Worm (Caenorhabditis elegans) whole organism, young adult: ENCODE data around the gene Y17G7B.3.

Source experiments
- F52B5.7 ChIP-seq: sonication (generic microtip); optimal IDR thresholded peaks from 2 replicates; lab custom pipeline; 2016; ENCODE audit warnings: mild to moderate bottlenecking, missing genetic modification characterization, missing compliant biosample characterization
- T07F8.4 ChIP-seq: sonication (generic microtip); optimal IDR thresholded peaks from 2 replicates; lab custom pipeline; 2016; ENCODE audit warnings: mild to moderate bottlenecking, missing genetic modification characterization, moderate library complexity, missing compliant biosample characterization
- ama-1 ChIP-seq, 3 experiments: fragments of 150-350 bp in 1 of 3; sonication (generic microtip) in 2 of 3; optimal IDR thresholded peaks; 2 replicates each; lab custom pipeline; 2014 to 2018; ENCODE audit warnings: missing biosample characterization in 2 of 3, missing genetic modification characterization in 2 of 3, missing genetic modification reagents in 2 of 3
- attf-6 ChIP-seq: fragments of 200-800 bp; sonication (Bioruptor generic); IDR thresholded peaks from 2 replicates; pipeline ENCODE4 v1.3.6; 2022; ENCODE audit warnings: missing genetic modification reagents, missing genetic modification characterization, missing compliant biosample characterization
- ets-4 ChIP-seq: fragments of 200-800 bp; sonication (Bioruptor generic); optimal IDR thresholded peaks from 2 replicates; lab custom pipeline; 2018; ENCODE audit warnings: mild to moderate bottlenecking, missing genetic modification characterization, missing compliant biosample characterization
- hsf-1 ChIP-seq: fragments of 200-800 bp; sonication (Bioruptor generic); IDR thresholded peaks from 2 replicates; pipeline ENCODE4 v1.3.6; 2022; ENCODE audit warnings: missing genetic modification reagents, missing genetic modification characterization, missing compliant biosample characterization
- nhr-27 ChIP-seq: fragments of 200-800 bp; sonication (Bioruptor generic); optimal IDR thresholded peaks from 2 replicates; lab custom pipeline; 2018; ENCODE audit warnings: mild to moderate bottlenecking, missing genetic modification characterization, moderate library complexity, missing compliant biosample characterization
- pha-4 ChIP-seq: fragments of 150-350 bp; sonication (generic microtip); optimal IDR thresholded peaks from 2 replicates; lab custom pipeline; 2014; ENCODE audit warnings: missing biosample characterization, missing genetic modification reagents, missing genetic modification characterization
- rec-8 ChIP-seq, 2 experiments: sonication (generic microtip); optimal IDR thresholded peaks; 2 replicates each; lab custom pipeline; 2016; ENCODE audit warnings: mild to moderate bottlenecking in 2 of 2, missing genetic modification characterization in 2 of 2, missing genetic modification reagents in 2 of 2, missing genotype in 2 of 2, missing biosample characterization in 1 of 2, missing compliant biosample characterization in 1 of 2, moderate library complexity in 1 of 2
- snpc-4 ChIP-seq, 5 experiments: fragments of 150-350 bp in 1 of 5; sonication (generic microtip) in 4 of 5; optimal IDR thresholded peaks; 2 replicates each; lab custom pipeline; 2014 to 2018; ENCODE audit warnings: missing genetic modification characterization in 5 of 5, missing biosample characterization in 3 of 5, antibody characterized with exemption in 2 of 5, mild to moderate bottlenecking in 2 of 5, missing compliant biosample characterization in 2 of 5, missing genotype in 2 of 5, moderate library complexity in 2 of 5, missing genetic modification reagents in 1 of 5
- tbp1 ChIP-seq: fragments of 200-800 bp; sonication (Bioruptor generic); optimal IDR thresholded peaks from 2 replicates; lab custom pipeline; 2018; ENCODE audit warnings: mild to moderate bottlenecking, missing genetic modification characterization, missing compliant biosample characterization

DNA sequence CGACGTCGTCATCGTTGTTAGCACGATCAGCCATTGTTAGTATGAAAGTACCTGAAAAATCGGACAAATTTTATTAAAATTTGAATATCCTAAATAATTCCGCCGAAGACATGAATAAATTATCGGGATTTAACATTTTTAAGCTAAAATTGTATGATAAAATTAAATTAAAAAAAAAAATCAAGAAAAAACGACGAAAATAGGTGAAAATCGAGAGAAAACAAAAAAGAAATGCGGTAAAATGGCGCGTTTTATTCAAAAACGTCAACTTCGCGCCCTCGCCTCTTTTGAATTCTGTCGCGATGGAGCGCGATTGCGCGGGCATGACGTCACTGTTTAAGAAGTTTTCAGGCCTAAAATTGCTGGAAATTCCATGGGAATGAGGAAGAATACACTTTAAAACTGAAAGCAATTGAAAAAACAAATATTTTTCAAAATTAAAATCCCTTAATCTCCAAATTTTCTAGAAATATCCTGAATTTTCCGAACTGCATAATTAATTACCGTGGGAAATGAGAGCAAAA lies 17.8 kb downstream of the Y17G7B.3 start, which contains the start of gene mcm-2:
- TF ChIP-seq F52B5.7 (tag; lab: Kevin White, UChicago): no peak
- TF ChIP-seq snpc-4 (GFP tag; optimal IDR thresholded peaks at IDR 0.05; lab: Kevin White, UChicago): peak; percentile 59
- peak in 3 of 4 experiments; percentile 11 to 75 (median 43) for TF ChIP-seq snpc-4 (tag; optimal IDR thresholded peaks at IDR 0.05; lab: Kevin White, UChicago)
- TF ChIP-seq rec-8 (tag; optimal IDR thresholded peaks at IDR 0.05; lab: Kevin White, UChicago): no peak
- no peak for TF ChIP-seq T07F8.4 (tag; lab: Kevin White, UChicago)
- peak; percentile 87 for TF ChIP-seq hsf-1 (GFP tag; lab: Robert Waterston, UW)
- TF ChIP-seq nhr-27 (tag; lab: Kevin White, UChicago): no peak
- TF ChIP-seq ama-1 (optimal IDR thresholded peaks at IDR 0.05; lab: Kevin White, UChicago): no peak
- TF ChIP-seq ama-1 (GFP tag; optimal IDR thresholded peaks at IDR 0.05; lab: Kevin White, UChicago): no peak
- no peak for TF ChIP-seq pha-4
- TF ChIP-seq attf-6 (GFP tag; lab: Robert Waterston, UW): peak; percentile 84
- no peak for TF ChIP-seq tbp1 (GFP tag; lab: Kevin White, UChicago)
- no peak for TF ChIP-seq ets-4 (GFP tag; lab: Kevin White, UChicago)
